Worm (Caenorhabditis elegans): ENCODE data around the gene Y7A5A.20.
A peak's percentile ranks its signal among the peaks of the same experiment; 100 is the strongest.

Y7A5A.20 gene

ce11 chrX:15841086-15841622, 13.0 kb downstream of the Y7A5A.20 start, which contains the start of gene serp-1.1:
serp-1.1 (plus strand) TSS chrX:15841572.
- TF ChIP-seq F13C5.2 (tag; optimal IDR thresholded peaks at IDR 0.05) = peak; percentile 89
- TF ChIP-seq hmbx-1 (tag; optimal IDR thresholded peaks at IDR 0.05) = no peak
- peak; percentile 54 for TF ChIP-seq B0310.2 (tag; optimal IDR thresholded peaks at IDR 0.05)
- no peak for TF ChIP-seq hnd-1 (tag; optimal IDR thresholded peaks at IDR 0.05)
- TF ChIP-seq aly-1 (tag; optimal IDR thresholded peaks at IDR 0.05) = peak; percentile 74
- TF ChIP-seq ceh-36 (tag; optimal IDR thresholded peaks at IDR 0.05) = no peak
- 0 out of 2 replicates have a peak, but pooled peaks have one; percentile 43 for TF ChIP-seq tbx-37 (GFP tag; conservative IDR thresholded peaks at IDR 0.05)
- 0 out of 2 replicates have a peak, but pooled peaks have one; percentile 33 for TF ChIP-seq tbx-11 (GFP tag; IDR thresholded peaks at IDR 0.05)
- peak; percentile 59; the same call in 1 of the 2 replicates for TF ChIP-seq pes-1 (GFP tag; IDR thresholded peaks at IDR 0.05)
- no peak for TF ChIP-seq ama-1 (optimal IDR thresholded peaks at IDR 0.05)
- TF ChIP-seq ets-7 (tag; optimal IDR thresholded peaks at IDR 0.05) = peak; percentile 69
- peak; percentile 92 for TF ChIP-seq hmg-4 (GFP tag; optimal IDR thresholded peaks at IDR 0.05)
- peak; percentile 62 for TF ChIP-seq scrt-1 (GFP tag; IDR thresholded peaks at IDR 0.05)
- no peak for TF ChIP-seq ceh-13 (GFP tag; optimal IDR thresholded peaks at IDR 0.05)
- peak; percentile 89 for TF ChIP-seq sea-1 (GFP tag; conservative IDR thresholded peaks at IDR 0.05)
- TF ChIP-seq flt-1 (GFP tag; IDR thresholded peaks at IDR 0.05) = peak; percentile 57
- no peak for TF ChIP-seq tra-4 (tag; optimal IDR thresholded peaks at IDR 0.05)

DNA sequence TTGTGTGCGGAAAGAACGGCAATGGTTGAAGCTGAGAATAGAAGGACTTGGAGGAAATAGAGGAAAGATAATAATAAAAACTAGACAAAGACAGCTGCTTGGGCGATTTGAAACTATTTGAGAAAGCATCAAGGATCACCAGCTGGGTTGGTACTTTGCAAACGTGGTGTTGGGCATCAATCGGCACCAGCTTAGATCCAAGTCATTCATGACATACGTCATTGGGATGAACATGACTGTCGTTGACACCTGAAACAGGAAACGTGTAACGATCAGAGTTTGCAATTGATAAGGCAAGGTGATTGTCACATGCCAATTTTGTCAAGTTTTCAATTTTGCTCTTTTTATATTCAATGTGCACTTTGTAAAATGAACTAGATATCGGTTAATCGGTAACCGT, 14.3 kb downstream of the Y7A5A.20 start:
- TF ChIP-seq scrt-1 (GFP tag; IDR thresholded peaks at IDR 0.05) = no peak
- TF ChIP-seq flt-1 (GFP tag; IDR thresholded peaks at IDR 0.05) = no peak

ce11 chrX:15844330-15844729, 16.2 kb downstream of the Y7A5A.20 start:
- TF ChIP-seq tbx-11 (GFP tag; IDR thresholded peaks at IDR 0.05) (no peak), ama-1 (optimal IDR thresholded peaks at IDR 0.05) (no peak), tra-4 (tag; optimal IDR thresholded peaks at IDR 0.05) (no peak), F13C5.2 (tag; optimal IDR thresholded peaks at IDR 0.05) (no peak), sea-1 (GFP tag; conservative IDR thresholded peaks at IDR 0.05) (no peak), ceh-36 (tag; optimal IDR thresholded peaks at IDR 0.05) (no peak), tbx-37 (GFP tag; conservative IDR thresholded peaks at IDR 0.05) (no peak), ets-7 (tag; optimal IDR thresholded peaks at IDR 0.05) (no peak), pes-1 (GFP tag; IDR thresholded peaks at IDR 0.05) (no peak), hnd-1 (tag; optimal IDR thresholded peaks at IDR 0.05) (no peak), hmbx-1 (tag; optimal IDR thresholded peaks at IDR 0.05) (no peak), scrt-1 (GFP tag; IDR thresholded peaks at IDR 0.05) (no peak)

ce11 chrX:15846552-15846951, 18.4 kb downstream of the Y7A5A.20 start:
- TF ChIP-seq sea-1 (GFP tag; conservative IDR thresholded peaks at IDR 0.05) (no peak), hmg-4 (GFP tag; optimal IDR thresholded peaks at IDR 0.05) (no peak), B0310.2 (tag; optimal IDR thresholded peaks at IDR 0.05) (no peak), tbx-11 (GFP tag; IDR thresholded peaks at IDR 0.05) (no peak), hmbx-1 (tag; optimal IDR thresholded peaks at IDR 0.05) (no peak), scrt-1 (GFP tag; IDR thresholded peaks at IDR 0.05) (no peak), F13C5.2 (tag; optimal IDR thresholded peaks at IDR 0.05) (no peak), pes-1 (GFP tag; IDR thresholded peaks at IDR 0.05) (no peak), flt-1 (GFP tag; IDR thresholded peaks at IDR 0.05) (no peak), ceh-36 (tag; optimal IDR thresholded peaks at IDR 0.05) (no peak), tbx-37 (GFP tag; conservative IDR thresholded peaks at IDR 0.05) (no peak), ama-1 (optimal IDR thresholded peaks at IDR 0.05) (no peak), ceh-13 (GFP tag; optimal IDR thresholded peaks at IDR 0.05) (no peak), ets-7 (tag; optimal IDR thresholded peaks at IDR 0.05) (no peak), hnd-1 (tag; optimal IDR thresholded peaks at IDR 0.05) (no peak), aly-1 (tag; optimal IDR thresholded peaks at IDR 0.05) (no peak), tra-4 (tag; optimal IDR thresholded peaks at IDR 0.05) (no peak)

DNA sequence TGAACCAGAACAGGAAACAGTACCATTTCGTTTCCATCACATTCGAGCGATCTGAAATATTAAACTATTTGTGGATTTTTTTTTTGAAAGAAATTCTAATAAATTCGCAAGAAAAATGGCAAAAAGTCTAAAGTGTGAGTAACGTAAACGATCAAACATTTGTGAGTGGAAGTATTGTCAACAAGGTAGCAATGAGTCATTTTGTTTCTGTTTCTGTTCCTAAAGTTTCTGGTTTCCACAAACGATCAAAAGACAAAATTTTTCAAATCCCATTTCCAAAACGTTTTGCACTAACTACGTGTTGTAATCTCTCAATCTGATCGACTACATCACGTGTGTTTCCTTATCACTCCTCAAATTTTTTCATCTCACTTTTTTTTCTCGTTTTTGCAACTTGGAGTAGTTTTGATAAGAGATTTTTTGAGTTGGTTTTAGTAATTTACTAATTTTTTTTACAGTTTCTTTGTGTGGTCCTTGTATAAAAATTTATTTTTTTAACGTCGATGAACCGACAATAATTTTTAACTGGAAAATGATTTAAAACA, 19.5 kb downstream of the Y7A5A.20 start, which contains the start of gene F59F4.3:
TSS of gene F59F4.3 (minus strand) at position 51 of the 545 bp plus-strand sequence.
- TF ChIP-seq tbx-11 (GFP tag; IDR thresholded peaks at IDR 0.05) (no peak), hnd-1 (tag; optimal IDR thresholded peaks at IDR 0.05) (no peak), sea-1 (GFP tag; conservative IDR thresholded peaks at IDR 0.05) (no peak)

ce11 chrX:15848867-15849266, 20.7 kb downstream of the Y7A5A.20 start:
- no peak for TF ChIP-seq pes-1 (GFP tag; IDR thresholded peaks at IDR 0.05)
- TF ChIP-seq ets-7 (tag; optimal IDR thresholded peaks at IDR 0.05) = no peak
- no peak for TF ChIP-seq scrt-1 (GFP tag; IDR thresholded peaks at IDR 0.05)
- TF ChIP-seq B0310.2 (tag; optimal IDR thresholded peaks at IDR 0.05) = no peak
- no peak for TF ChIP-seq ceh-13 (GFP tag; optimal IDR thresholded peaks at IDR 0.05)
- no peak for TF ChIP-seq flt-1 (GFP tag; IDR thresholded peaks at IDR 0.05)
- no peak for TF ChIP-seq F13C5.2 (tag; optimal IDR thresholded peaks at IDR 0.05)
- TF ChIP-seq tbx-37 (GFP tag; conservative IDR thresholded peaks at IDR 0.05) = no peak
- TF ChIP-seq sea-1 (GFP tag; conservative IDR thresholded peaks at IDR 0.05) = no peak
- no peak for TF ChIP-seq ama-1 (optimal IDR thresholded peaks at IDR 0.05)
- no peak for TF ChIP-seq tra-4 (tag; optimal IDR thresholded peaks at IDR 0.05)
- TF ChIP-seq tbx-11 (GFP tag; IDR thresholded peaks at IDR 0.05) = no peak
- TF ChIP-seq hnd-1 (tag; optimal IDR thresholded peaks at IDR 0.05) = no peak
- TF ChIP-seq hmbx-1 (tag; optimal IDR thresholded peaks at IDR 0.05) = no peak

- TF ChIP-seq F13C5.2 (tag; optimal IDR thresholded peaks at IDR 0.05) = peak; percentile 23
- 0 out of 2 replicates have a peak, but pooled peaks have one; percentile 36 for TF ChIP-seq tbx-37 (GFP tag; conservative IDR thresholded peaks at IDR 0.05)
- no peak for TF ChIP-seq tra-4 (tag; optimal IDR thresholded peaks at IDR 0.05)
These were observed 21.3 kb downstream of the Y7A5A.20 start, which contains the start of gene acl-1 for ce11 chrX:15849397-15849935. acl-1 (plus strand) TSS chrX:15849885.

Measured in whole organism, early embryonic.